Worm (Caenorhabditis elegans): ENCODE measurements around the gene rdy-2.

DNA sequence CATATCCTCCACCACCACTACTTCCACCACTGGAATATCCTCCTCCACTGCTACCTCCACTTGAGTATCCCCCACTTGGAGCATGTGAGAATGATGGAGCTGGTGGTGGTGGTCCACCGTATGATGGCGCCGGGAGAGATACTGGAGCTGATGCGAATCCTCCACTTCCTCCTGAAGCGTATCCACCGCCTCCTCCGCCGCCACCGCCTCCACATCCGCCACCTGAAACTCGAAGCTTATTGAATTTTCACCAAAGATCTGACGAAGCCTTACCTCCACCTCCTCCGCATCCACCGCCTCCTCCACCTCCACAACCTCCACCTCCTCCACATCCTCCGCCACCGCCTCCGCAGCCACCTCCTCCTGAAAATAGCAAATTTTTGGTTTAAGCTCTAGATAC lies 38.0 kb downstream of the rdy-2 start:
- TF ChIP-seq dmd-4 (tag; optimal IDR thresholded peaks at IDR 0.05; ENCODE audit: borderline replicate concordance) = no peak
- TF ChIP-seq mec-3 (tag; optimal IDR thresholded peaks at IDR 0.05; ENCODE audit: borderline replicate concordance) = no peak
- no peak for TF ChIP-seq hlh-30 (tag; optimal IDR thresholded peaks at IDR 0.05; ENCODE audit: insufficient read depth)
- no peak for TF ChIP-seq pqm-1 (tag; optimal IDR thresholded peaks at IDR 0.05)
- TF ChIP-seq ceh-31 (tag; optimal IDR thresholded peaks at IDR 0.05) = no peak
- TF ChIP-seq Y22D7AL.16 (tag; optimal IDR thresholded peaks at IDR 0.05) = no peak
- TF ChIP-seq ama-1 (optimal IDR thresholded peaks at IDR 0.05) = no peak
- TF ChIP-seq pha-4 (tag; optimal IDR thresholded peaks at IDR 0.05) = no peak

All from whole organism, late embryonic.